Fruit fly (Drosophila melanogaster) whole organism: ENCODE results near the gene CG17344.

Experiments
- CG8478 ChIP-seq: fragments of >200 bp; optimal IDR thresholded peaks from 2 replicates; lab custom pipeline; 2018; ENCODE audit warnings: inconsistent platforms
- Dll ChIP-seq: fragments of >200 bp; optimal IDR thresholded peaks from 2 replicates; lab custom pipeline; 2017
- EcR ChIP-seq, 2 experiments: fragments of >200 bp; optimal IDR thresholded peaks; 2 replicates each; lab custom pipeline; 2017; ENCODE audit warnings: missing biosample characterization in 2 of 2, missing genetic modification characterization in 2 of 2, missing genetic modification reagents in 2 of 2
- pan ChIP-seq: fragments of >200 bp; optimal IDR thresholded peaks from 2 replicates; lab custom pipeline; 2017
- psq ChIP-seq: fragments of >200 bp; optimal IDR thresholded peaks from 2 replicates; lab custom pipeline; 2017
- usp ChIP-seq: fragments of >200 bp; optimal IDR thresholded peaks from 2 replicates; lab custom pipeline; 2017; ENCODE audit warnings: missing biosample characterization, missing genetic modification characterization, mixed read lengths

Gene CG17344

DNA sequence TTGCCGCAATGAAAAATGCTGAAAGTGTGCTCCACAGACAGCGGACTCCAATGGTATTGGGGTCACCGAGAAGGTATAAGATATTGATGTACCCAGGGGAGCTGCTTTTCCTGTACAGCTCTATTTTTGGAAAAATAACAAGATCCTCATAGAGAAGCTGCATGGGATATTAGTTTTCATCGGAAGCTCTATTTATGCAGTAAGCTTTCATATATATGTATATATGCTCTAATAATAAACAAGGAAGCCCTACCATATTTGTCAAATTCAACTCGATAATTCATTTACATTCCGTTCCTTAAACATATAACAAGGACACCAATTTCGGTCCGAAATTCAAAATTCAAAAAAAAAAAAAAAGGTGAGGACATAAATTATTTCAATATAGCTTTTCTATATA lies at the start of gene CG17344, which contains the start of gene CG43731:
Gene CG17344 (plus strand): TSS at position 301 of the 400 bp plus-strand sequence.
Gene CG43731 (plus strand): TSS at position 301 of the 400 bp plus-strand sequence.
- TF ChIP-seq CG8478 (no peak), psq (lab: Kevin White, UChicago) (no peak), Dll (no peak), pan (lab: Kevin White, UChicago) (no peak), EcR (GFP tag; optimal IDR thresholded peaks at IDR 0.05; lab: Kevin White, UChicago) (no peak), usp (GFP tag; lab: Kevin White, UChicago) (no peak)

DNA sequence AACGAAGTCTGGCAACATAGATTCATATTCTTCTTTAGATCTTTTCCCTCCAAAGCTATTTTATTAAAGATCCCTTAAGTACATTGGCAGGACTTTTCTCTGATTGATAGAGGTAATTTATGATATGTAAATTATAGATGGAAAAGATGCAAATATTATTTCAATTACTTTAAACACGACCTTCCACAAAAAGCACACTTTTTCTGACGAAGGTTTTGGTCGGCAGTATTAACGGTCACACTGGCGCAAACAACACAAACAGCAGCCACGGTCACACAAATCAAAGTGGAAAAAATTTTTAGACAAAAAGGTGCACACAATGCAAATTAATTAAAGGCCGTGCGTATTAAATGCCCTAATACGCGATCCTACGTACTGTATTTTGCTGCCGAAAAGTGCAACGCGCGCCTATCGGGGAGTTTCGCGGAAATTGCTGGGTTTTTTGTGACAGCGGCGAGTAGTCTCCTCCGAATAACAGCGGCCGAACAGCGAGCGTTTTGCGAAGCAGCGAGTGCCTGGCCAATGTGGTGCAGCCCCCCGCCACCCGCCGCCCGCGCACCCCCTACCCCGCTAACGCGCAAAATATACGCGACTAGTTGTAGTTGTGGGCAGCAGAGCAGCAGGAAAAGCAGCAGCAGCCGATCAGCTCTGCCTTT lies 47.9 kb upstream of the CG17344 start, which contains the start of gene CG10492:
Gene CG10492 (plus strand): TSS at position 219 of the 656 bp plus-strand sequence.
- no peak for TF ChIP-seq usp (GFP tag; lab: Kevin White, UChicago)
- TF ChIP-seq psq (lab: Kevin White, UChicago), result no peak
- TF ChIP-seq EcR (GFP tag; optimal IDR thresholded peaks at IDR 0.05; lab: Kevin White, UChicago), result no peak
- TF ChIP-seq Dll, result no peak
- no peak for TF ChIP-seq pan (lab: Kevin White, UChicago)
- no peak for TF ChIP-seq CG8478

DNA sequence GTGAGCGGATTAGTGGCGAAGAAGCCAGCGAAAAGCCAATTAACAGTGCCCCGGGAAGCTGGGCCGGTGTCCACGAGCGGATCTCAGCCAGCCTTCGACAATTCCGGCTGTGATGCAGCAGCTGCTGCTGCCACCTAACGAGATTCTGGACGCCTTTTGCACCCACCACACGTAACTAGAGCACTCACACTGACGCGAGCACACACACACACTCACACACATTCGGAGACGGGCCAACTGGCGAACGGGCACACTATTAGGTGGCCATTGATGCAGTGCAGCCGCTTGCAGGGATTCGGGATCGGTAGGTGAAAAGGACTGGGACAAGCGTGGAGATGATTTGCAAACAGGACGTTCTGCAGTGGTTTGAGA lies 47.3 kb upstream of the CG17344 start:
- no peak for TF ChIP-seq pan (lab: Kevin White, UChicago)
- TF ChIP-seq Dll, result no peak
- TF ChIP-seq CG8478, result no peak
- no peak for TF ChIP-seq EcR (GFP tag; optimal IDR thresholded peaks at IDR 0.05; lab: Kevin White, UChicago)
- TF ChIP-seq usp (GFP tag; lab: Kevin White, UChicago), result no peak
- TF ChIP-seq psq (lab: Kevin White, UChicago), result no peak

DNA sequence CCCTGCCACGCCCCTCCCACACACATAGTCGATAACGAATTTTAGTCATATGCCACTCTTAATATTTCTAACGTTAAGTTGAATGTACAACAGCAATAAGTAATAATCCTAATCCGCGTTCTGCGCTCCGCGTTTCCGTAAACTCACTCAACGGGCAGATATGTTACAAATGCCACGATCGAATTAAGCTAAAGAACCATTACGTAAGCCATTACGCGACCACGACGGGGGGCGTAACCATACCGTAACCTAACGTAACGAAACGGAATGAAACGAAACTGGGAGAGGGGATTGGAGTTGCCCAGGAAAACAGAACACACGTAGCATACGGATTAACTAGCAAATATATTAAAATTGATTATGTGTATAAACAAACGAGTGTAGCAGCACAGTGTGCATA lies 44.0 kb upstream of the CG17344 start:
- TF ChIP-seq EcR (GFP tag; optimal IDR thresholded peaks at IDR 0.05; lab: Kevin White, UChicago), result no peak
- no peak for TF ChIP-seq pan (lab: Kevin White, UChicago)
- no peak for TF ChIP-seq CG8478
- no peak for TF ChIP-seq usp (GFP tag; lab: Kevin White, UChicago)
- TF ChIP-seq psq (lab: Kevin White, UChicago), result no peak

DNA sequence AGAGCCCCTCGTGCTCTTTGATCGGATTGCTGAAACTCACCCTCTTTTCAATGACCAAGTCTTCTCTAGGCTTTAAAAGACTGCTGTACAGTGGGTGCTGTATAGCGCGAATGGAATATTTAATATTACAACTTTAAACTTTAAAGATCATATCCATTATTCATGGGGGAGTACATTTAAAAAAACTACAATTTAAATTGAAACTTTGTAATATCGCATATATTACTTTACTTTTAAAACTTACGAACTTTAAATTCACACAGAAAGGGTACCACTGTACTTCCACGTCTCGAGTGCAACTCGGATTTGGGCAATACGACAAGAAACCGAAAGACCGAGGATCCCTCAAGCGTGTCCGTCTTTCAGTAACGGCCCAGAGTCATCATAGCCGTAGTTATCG lies 42.9 kb upstream of the CG17344 start, which contains the start of gene Phlpp:
Gene Phlpp (plus strand): TSS at position 214 of the 400 bp plus-strand sequence.
- TF ChIP-seq psq (lab: Kevin White, UChicago) (no peak), EcR (GFP tag; optimal IDR thresholded peaks at IDR 0.05; lab: Kevin White, UChicago) (no peak), CG8478 (no peak), usp (GFP tag; lab: Kevin White, UChicago) (no peak), pan (lab: Kevin White, UChicago) (no peak), Dll (no peak)

DNA sequence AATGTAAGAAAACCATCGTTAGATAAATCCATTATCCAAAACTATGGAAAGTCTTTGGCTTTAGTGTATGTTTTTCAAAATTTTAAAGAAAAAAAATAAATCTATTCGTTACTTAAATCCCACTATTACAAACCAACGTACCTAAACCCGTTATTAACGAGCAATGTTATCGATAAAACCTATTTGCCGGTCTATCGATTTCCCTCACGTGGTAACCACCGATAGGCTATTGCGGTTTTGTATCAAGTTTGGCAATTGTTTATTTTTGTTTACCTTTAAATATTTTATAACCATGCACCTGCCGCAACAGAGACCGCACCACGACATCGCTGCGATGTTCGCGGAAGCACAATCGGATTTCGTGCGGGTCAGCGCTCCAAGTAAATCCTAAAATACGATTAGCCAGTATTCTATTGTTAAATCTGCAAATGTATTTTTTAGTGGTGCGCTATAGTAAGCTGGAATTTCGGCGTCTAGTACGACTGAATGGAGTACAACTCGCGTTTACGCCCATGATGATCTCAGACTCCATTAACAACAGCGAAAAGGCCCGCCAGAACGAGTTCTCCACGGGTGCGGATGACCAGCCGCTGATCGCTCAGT lies 38.7 kb upstream of the CG17344 start, which contains the start of gene Dus4:
Gene Dus4 (plus strand): TSS at position 206 of the 603 bp plus-strand sequence.
- TF ChIP-seq EcR (GFP tag; optimal IDR thresholded peaks at IDR 0.05; lab: Kevin White, UChicago) (no peak), CG8478 (no peak), Dll (no peak), usp (GFP tag; lab: Kevin White, UChicago) (no peak), pan (lab: Kevin White, UChicago) (no peak), psq (lab: Kevin White, UChicago) (no peak)

DNA sequence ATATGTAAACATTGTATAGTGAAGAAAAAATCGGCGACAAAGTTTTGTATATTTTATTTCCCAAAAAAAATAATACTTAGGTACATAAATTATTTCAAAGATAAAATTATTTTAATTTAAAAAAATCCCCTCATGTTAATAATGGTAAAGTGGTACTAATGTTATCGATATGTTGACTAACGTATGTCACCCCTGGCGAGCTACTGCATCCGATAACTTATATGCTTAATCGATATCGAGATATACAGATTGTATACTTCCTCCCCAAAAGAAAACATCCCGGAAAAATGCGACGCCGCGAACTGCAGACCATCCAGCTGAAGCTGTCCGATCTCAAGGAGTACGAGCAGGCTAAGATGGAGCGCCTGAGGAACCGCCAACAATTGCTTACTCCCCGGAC lies 37.1 kb upstream of the CG17344 start, which contains the start of gene CG17343:
Gene CG17343 (plus strand): TSS at position 224 of the 400 bp plus-strand sequence.
- no peak for TF ChIP-seq CG8478
- TF ChIP-seq EcR (GFP tag; optimal IDR thresholded peaks at IDR 0.05; lab: Kevin White, UChicago), result no peak
- no peak for TF ChIP-seq usp (GFP tag; lab: Kevin White, UChicago)
- no peak for TF ChIP-seq pan (lab: Kevin White, UChicago)
- TF ChIP-seq psq (lab: Kevin White, UChicago), result no peak
- TF ChIP-seq Dll, result no peak

DNA sequence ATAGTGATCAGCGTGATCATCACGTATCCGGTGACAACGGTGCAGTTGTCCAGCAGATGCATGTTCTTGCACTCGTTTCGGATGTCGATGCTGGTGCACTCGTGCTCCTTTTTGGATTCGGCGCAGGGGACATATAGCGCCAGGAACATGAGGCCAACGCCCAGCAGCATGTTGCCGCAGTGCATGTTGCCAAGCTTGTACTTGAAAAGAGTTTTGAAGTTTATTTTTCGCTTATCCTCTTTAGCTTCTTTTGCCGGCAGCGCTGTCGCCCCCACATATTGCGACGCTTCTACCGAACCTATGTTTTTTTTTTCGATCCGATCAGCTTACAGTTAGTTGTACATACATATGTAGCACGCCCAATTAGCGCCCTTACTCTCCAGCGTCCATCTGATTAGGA lies 33.5 kb upstream of the CG17344 start:
- TF ChIP-seq CG8478 (no peak), EcR (GFP tag; optimal IDR thresholded peaks at IDR 0.05; lab: Kevin White, UChicago) (no peak), usp (GFP tag; lab: Kevin White, UChicago) (no peak), pan (lab: Kevin White, UChicago) (no peak), psq (lab: Kevin White, UChicago) (no peak), Dll (no peak)

DNA sequence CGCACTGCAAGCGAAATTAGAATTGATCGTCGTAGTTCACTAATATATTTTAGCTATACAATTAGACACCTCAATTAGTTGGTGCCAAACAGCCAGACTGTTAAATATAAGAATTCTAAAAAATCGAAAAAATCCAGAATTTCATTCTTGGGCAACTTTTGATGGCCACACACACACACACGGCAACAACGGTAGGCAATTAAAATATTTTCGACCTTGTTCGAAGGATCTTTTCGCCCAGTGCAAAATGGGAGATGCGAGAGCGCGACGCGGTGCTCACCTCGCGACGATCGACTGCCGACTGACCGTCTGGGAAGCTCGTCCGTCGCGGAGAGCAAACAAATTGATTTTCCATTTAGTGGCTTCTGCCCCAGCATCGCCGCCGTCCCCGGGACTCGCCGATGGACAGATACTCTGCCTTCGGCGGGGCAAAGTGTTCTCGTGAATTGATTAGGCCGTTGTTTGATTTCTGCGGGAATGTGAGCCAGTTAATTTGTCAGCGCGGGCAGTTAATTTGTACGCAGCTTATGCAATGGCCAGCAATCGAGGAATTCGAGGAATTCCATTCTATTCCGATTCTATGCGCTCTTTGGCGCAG lies 32.2 kb upstream of the CG17344 start, which contains the start of gene CG10702:
Gene CG10702 (minus strand): TSS at position 304 of the 598 bp plus-strand sequence.
- no peak for TF ChIP-seq Dll

DNA sequence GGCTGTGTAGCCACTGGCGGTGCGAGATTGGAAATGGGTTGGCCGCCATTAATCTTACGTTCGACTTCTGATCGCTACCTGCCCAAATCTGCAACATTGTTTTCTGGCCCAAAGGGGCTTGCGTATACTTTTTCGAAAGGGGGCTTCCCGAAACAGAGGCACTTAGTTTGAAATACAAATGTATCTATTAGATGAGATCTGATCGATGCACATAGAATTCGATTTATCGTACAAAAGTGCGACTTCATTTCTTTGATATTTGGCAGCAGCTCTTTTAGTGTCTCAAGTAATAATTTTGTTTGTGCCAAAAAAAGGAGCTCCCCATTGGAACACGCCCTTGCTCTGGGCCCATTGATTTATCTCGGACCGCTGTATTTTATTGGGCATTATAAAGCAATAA lies 30.1 kb upstream of the CG17344 start:
- TF ChIP-seq psq (lab: Kevin White, UChicago) (no peak), Dll (no peak), usp (GFP tag; lab: Kevin White, UChicago) (no peak), pan (lab: Kevin White, UChicago) (no peak)

DNA sequence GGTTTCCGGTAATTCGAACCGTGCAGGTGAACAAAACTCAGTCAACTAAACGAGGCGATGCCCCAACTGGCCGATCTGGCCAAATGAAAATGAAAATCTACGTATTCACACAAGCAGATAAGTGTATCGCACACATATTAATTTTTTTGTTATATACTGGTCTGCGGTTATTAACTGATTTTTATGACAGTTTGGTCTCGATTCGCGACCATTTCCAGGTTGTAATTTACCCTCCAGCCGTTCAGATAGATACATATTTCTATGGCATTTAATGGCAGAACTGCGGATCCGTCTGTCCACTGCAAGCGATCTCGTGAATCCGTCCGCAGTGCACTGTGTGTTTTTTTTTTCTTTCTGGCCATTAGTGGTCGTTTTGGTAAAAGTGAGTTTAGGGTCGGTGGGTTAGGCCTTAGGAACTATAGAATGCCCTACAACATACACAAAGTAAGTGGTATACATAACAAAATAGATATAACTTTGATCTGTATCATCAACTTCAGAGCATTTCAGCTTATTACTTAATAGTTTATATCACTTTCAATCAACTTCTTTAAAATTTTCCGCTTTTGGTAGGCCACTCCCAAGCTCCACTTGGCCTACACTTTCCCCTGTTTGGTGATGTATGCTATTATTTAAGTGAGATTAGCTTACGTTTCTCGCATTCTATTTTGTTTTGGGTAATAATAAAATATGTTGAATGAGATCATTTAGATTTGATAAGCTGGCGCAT lies 27.6 kb upstream of the CG17344 start, which contains the start of gene CG17572:
Gene CG17572 (minus strand): TSS at position 51 of the 730 bp plus-strand sequence.
- no peak for TF ChIP-seq psq (lab: Kevin White, UChicago)
- TF ChIP-seq Dll, result no peak
- no peak for TF ChIP-seq CG8478
- TF ChIP-seq usp (GFP tag; lab: Kevin White, UChicago), result no peak
- TF ChIP-seq pan (lab: Kevin White, UChicago), result no peak
- TF ChIP-seq EcR (GFP tag; optimal IDR thresholded peaks at IDR 0.05; lab: Kevin White, UChicago), result no peak
